Fruit fly (Drosophila melanogaster) whole organism, embryonic: Measurements from ENCODE around the gene CG5902.
A peak's percentile ranks its signal among the peaks of the same experiment; 100 is the strongest.

Experiments
- Antp ChIP-seq: fragments of 200-800 bp; sonication (Bioruptor generic); optimal IDR thresholded peaks from 3 replicates; lab custom pipeline; 2016; ENCODE audit warnings: missing biosample characterization, missing genetic modification characterization
- B-H1 ChIP-seq: fragments of 200-800 bp; sonication (Bioruptor generic); IDR thresholded peaks from 3 replicates; pipeline ENCODE4 v1.3.6; 2022; ENCODE audit warnings: missing biosample characterization, missing genetic modification characterization
- Bgb ChIP-seq: fragments of 200-800 bp; sonication (Bioruptor generic); IDR thresholded peaks from 2 replicates; pipeline ENCODE4 v1.3.6; 2022; ENCODE audit warnings: missing biosample characterization, missing genetic modification characterization; ENCODE audit not compliant: partially characterized antibody
- Bteb2 ChIP-seq: fragments of 200-800 bp; sonication (Bioruptor generic); optimal IDR thresholded peaks from 2 replicates; lab custom pipeline; 2016; ENCODE audit warnings: missing biosample characterization, missing genetic modification characterization
- C15 ChIP-seq: fragments of 200-800 bp; sonication (Bioruptor generic); IDR thresholded peaks from 3 replicates; pipeline ENCODE4 v1.3.6; 2022; ENCODE audit warnings: missing biosample characterization, missing genetic modification characterization
- CG10959 ChIP-seq: fragments of 200-800 bp; sonication (Bioruptor generic); IDR thresholded peaks from 2 replicates; pipeline ENCODE4 v1.3.6; 2022; ENCODE audit warnings: missing biosample characterization, missing genetic modification characterization
- CG11093 ChIP-seq: fragments of 200-800 bp; sonication (Bioruptor generic); IDR thresholded peaks from 3 replicates; pipeline ENCODE4 v1.3.6; 2022; ENCODE audit warnings: missing biosample characterization, missing genetic modification characterization
- CG11247 ChIP-seq: fragments of 200-800 bp; sonication (Bioruptor generic); IDR thresholded peaks from 2 replicates; pipeline ENCODE4 v1.3.6; 2022; ENCODE audit warnings: missing biosample characterization, missing genetic modification characterization
- CG11696 ChIP-seq: fragments of 200-800 bp; sonication (Bioruptor generic); IDR thresholded peaks from 2 replicates; pipeline ENCODE4 v1.3.6; 2022; ENCODE audit warnings: missing biosample characterization, missing genetic modification characterization
- CG12236 ChIP-seq: fragments of 200-800 bp; sonication (Bioruptor generic); optimal IDR thresholded peaks from 2 replicates; lab custom pipeline; 2016; ENCODE audit warnings: missing biosample characterization, missing genetic modification characterization
- CG12769 ChIP-seq: fragments of 200-800 bp; sonication (Bioruptor generic); optimal IDR thresholded peaks from 2 replicates; lab custom pipeline; 2019; ENCODE audit warnings: missing biosample characterization, mild to moderate bottlenecking, missing genetic modification characterization, moderate library complexity
- CG13775 ChIP-seq: fragments of 200-800 bp; sonication (Bioruptor generic); optimal IDR thresholded peaks from 3 replicates; lab custom pipeline; 2017; ENCODE audit warnings: missing biosample characterization, mild to moderate bottlenecking, missing genetic modification characterization
- CG1529 ChIP-seq: fragments of 200-800 bp; sonication (Bioruptor generic); optimal IDR thresholded peaks from 3 replicates; lab custom pipeline; 2018; ENCODE audit warnings: missing biosample characterization, missing genetic modification characterization
- CG15479 ChIP-seq: fragments of 200-800 bp; sonication (Bioruptor generic); optimal IDR thresholded peaks from 3 replicates; lab custom pipeline; 2019; ENCODE audit warnings: missing biosample characterization, mild to moderate bottlenecking, missing genetic modification characterization, moderate library complexity
- CG18476 ChIP-seq: fragments of 200-800 bp; sonication (Bioruptor generic); optimal IDR thresholded peaks from 2 replicates; lab custom pipeline; 2016; ENCODE audit warnings: missing biosample characterization, mild to moderate bottlenecking, missing genetic modification characterization
- CG31441 ChIP-seq: fragments of 200-800 bp; sonication (Bioruptor generic); IDR thresholded peaks from 2 replicates; pipeline ENCODE4 v1.3.6; 2022; ENCODE audit warnings: missing biosample characterization, missing genetic modification characterization
- CG3847 ChIP-seq: fragments of 200-800 bp; sonication (Bioruptor generic); IDR thresholded peaks from 2 replicates; pipeline ENCODE4 v1.3.6; 2022; ENCODE audit warnings: missing biosample characterization, missing genetic modification characterization
- CG4360 ChIP-seq: fragments of 200-800 bp; sonication (Bioruptor generic); IDR thresholded peaks from 2 replicates; pipeline ENCODE4 v1.3.6; 2022; ENCODE audit warnings: missing biosample characterization, missing genetic modification characterization
- CG4854 ChIP-seq: fragments of 200-800 bp; sonication (Bioruptor generic); optimal IDR thresholded peaks from 2 replicates; lab custom pipeline; 2016; ENCODE audit warnings: missing biosample characterization, missing genetic modification characterization, inconsistent platforms
- CG7357 ChIP-seq: fragments of 200-800 bp; sonication (Bioruptor generic); IDR thresholded peaks from 3 replicates; pipeline ENCODE4 v1.3.6; 2022; ENCODE audit warnings: missing biosample characterization, missing genetic modification characterization
- CG7556 ChIP-seq: fragments of 200-800 bp; sonication (Bioruptor generic); optimal IDR thresholded peaks from 2 replicates; lab custom pipeline; 2017; ENCODE audit warnings: missing biosample characterization, mild to moderate bottlenecking, missing genetic modification characterization
- CG7928 ChIP-seq: fragments of 200-800 bp; sonication (Bioruptor generic); optimal IDR thresholded peaks from 2 replicates; lab custom pipeline; 2017; ENCODE audit warnings: missing biosample characterization, mild to moderate bottlenecking, missing genetic modification characterization
- D19B ChIP-seq: fragments of 200-800 bp; sonication (Bioruptor generic); optimal IDR thresholded peaks from 2 replicates; lab custom pipeline; 2017; ENCODE audit warnings: missing biosample characterization, mild to moderate bottlenecking, missing genetic modification characterization
- Eip74EF ChIP-seq, 2 experiments: fragments of 200-800 bp in 1 of 2; fragments of >200 bp in 1 of 2; sonication (Bioruptor generic) in 1 of 2; optimal IDR thresholded peaks; 2 replicates each; lab custom pipeline; 2017 to 2019; ENCODE audit warnings: missing biosample characterization in 2 of 2, missing genetic modification characterization in 2 of 2, mild to moderate bottlenecking in 1 of 2, moderate library complexity in 1 of 2
- Elba2 ChIP-seq: fragments of 200-800 bp; sonication (Bioruptor generic); optimal IDR thresholded peaks from 3 replicates; lab custom pipeline; 2016; ENCODE audit warnings: missing biosample characterization, missing genetic modification characterization
- Lpt ChIP-seq: fragments of >200 bp; optimal IDR thresholded peaks from 2 replicates; lab custom pipeline; 2018; ENCODE audit warnings: missing biosample characterization, missing genetic modification characterization
- MBD-R2 ChIP-seq: fragments of 200-800 bp; sonication (Bioruptor generic); IDR thresholded peaks from 2 replicates; pipeline ENCODE4 v1.3.6; 2022; ENCODE audit warnings: missing biosample characterization, missing genetic modification characterization
- btn ChIP-seq: fragments of 200-800 bp; sonication (Bioruptor generic); optimal IDR thresholded peaks from 2 replicates; lab custom pipeline; 2016; ENCODE audit warnings: missing biosample characterization, missing genetic modification characterization
- cato ChIP-seq: fragments of 200-800 bp; sonication (Bioruptor generic); optimal IDR thresholded peaks from 2 replicates; lab custom pipeline; 2016; ENCODE audit warnings: missing biosample characterization, missing genetic modification characterization, borderline replicate concordance
- cg ChIP-seq: fragments of 200-800 bp; sonication (Bioruptor generic); optimal IDR thresholded peaks from 3 replicates; lab custom pipeline; 2019; ENCODE audit warnings: missing biosample characterization, mild to moderate bottlenecking, missing genetic modification characterization, moderate library complexity
- chinmo ChIP-seq: fragments of 200-800 bp; sonication (Bioruptor generic); IDR thresholded peaks from 4 replicates; pipeline ENCODE4 v1.3.6; 2022; ENCODE audit warnings: missing biosample characterization, missing genetic modification characterization; ENCODE audit not compliant: partially characterized antibody
- corto ChIP-seq: fragments of 200-800 bp; sonication (Bioruptor generic); optimal IDR thresholded peaks from 2 replicates; lab custom pipeline; 2016; ENCODE audit warnings: missing biosample characterization, mild to moderate bottlenecking, missing genetic modification characterization, moderate library complexity
- crp ChIP-seq, 2 experiments: fragments of 200-800 bp; sonication (Bioruptor generic); optimal IDR thresholded peaks; 2 replicates in 1 of 2; 3 replicates in 1 of 2; lab custom pipeline; 2017; ENCODE audit warnings: missing biosample characterization in 2 of 2, missing genetic modification characterization in 2 of 2, mild to moderate bottlenecking in 1 of 2, moderate library complexity in 1 of 2
- dysf ChIP-seq: fragments of 200-800 bp; sonication (Bioruptor generic); IDR thresholded peaks from 3 replicates; pipeline ENCODE4 v1.3.6; 2022; ENCODE audit warnings: missing biosample characterization, missing genetic modification characterization
- eyg ChIP-seq: fragments of 200-800 bp; sonication (Bioruptor generic); optimal IDR thresholded peaks from 3 replicates; lab custom pipeline; 2016; ENCODE audit warnings: missing biosample characterization, missing genetic modification characterization
- ftz-f1 ChIP-seq: fragments of 200-800 bp; sonication (Bioruptor generic); optimal IDR thresholded peaks from 2 replicates; lab custom pipeline; 2016; ENCODE audit warnings: missing biosample characterization, missing genetic modification characterization
- maf-S ChIP-seq: fragments of 200-800 bp; sonication (Bioruptor generic); optimal IDR thresholded peaks from 2 replicates; lab custom pipeline; 2016; ENCODE audit warnings: missing biosample characterization, missing genetic modification characterization
- nerfin-2 ChIP-seq: fragments of 200-800 bp; sonication (Bioruptor generic); IDR thresholded peaks from 2 replicates; pipeline ENCODE4 v1.3.6; 2022; ENCODE audit warnings: missing biosample characterization, missing genetic modification characterization; ENCODE audit not compliant: partially characterized antibody
- otp ChIP-seq: fragments of 200-800 bp; sonication (Bioruptor generic); IDR thresholded peaks from 3 replicates; pipeline ENCODE4, ENCODE4 v1.3.6; 2022; ENCODE audit warnings: missing biosample characterization, missing genetic modification characterization
- pfk ChIP-seq: fragments of 200-800 bp; sonication (Bioruptor generic); optimal IDR thresholded peaks from 2 replicates; lab custom pipeline; 2018; ENCODE audit warnings: missing biosample characterization, mild to moderate bottlenecking, missing genetic modification characterization, moderate library complexity
- row ChIP-seq: fragments of 200-800 bp; sonication (Bioruptor generic); IDR thresholded peaks from 3 replicates; pipeline ENCODE4 v1.3.6; 2022; ENCODE audit warnings: missing biosample characterization, missing genetic modification characterization
- sd ChIP-seq: fragments of 200-800 bp; sonication (Bioruptor generic); optimal IDR thresholded peaks from 3 replicates; lab custom pipeline; 2018; ENCODE audit warnings: missing biosample characterization, mild to moderate bottlenecking, missing genetic modification characterization, moderate library complexity
- seq ChIP-seq: fragments of 200-800 bp; sonication (Bioruptor generic); IDR thresholded peaks from 2 replicates; pipeline ENCODE4 v1.3.6; 2022; ENCODE audit warnings: missing biosample characterization, missing genetic modification characterization
- sim ChIP-seq: fragments of 200-800 bp; sonication (Bioruptor generic); IDR thresholded peaks from 2 replicates; pipeline ENCODE4 v1.3.6; 2022; ENCODE audit warnings: missing biosample characterization, missing genetic modification characterization
- slou ChIP-seq: fragments of 200-800 bp; sonication (Bioruptor generic); optimal IDR thresholded peaks from 3 replicates; lab custom pipeline; 2016; ENCODE audit warnings: missing biosample characterization, missing genetic modification characterization
- sob ChIP-seq: fragments of 200-800 bp; sonication (Bioruptor generic); IDR thresholded peaks from 2 replicates; pipeline ENCODE4 v1.3.6; 2022; ENCODE audit warnings: missing biosample characterization, missing genetic modification characterization
- stc ChIP-seq: fragments of 200-800 bp; sonication (Bioruptor generic); IDR thresholded peaks from 2 replicates; pipeline ENCODE4 v1.3.6; 2022; ENCODE audit warnings: missing biosample characterization, missing genetic modification characterization
- tll ChIP-seq, 2 experiments: fragments of 200-800 bp in 1 of 2; fragments of >200 bp in 1 of 2; sonication (Bioruptor generic) in 1 of 2; optimal IDR thresholded peaks; 2 replicates each; lab custom pipeline; 2017 to 2019; ENCODE audit warnings: missing biosample characterization in 2 of 2, missing genetic modification characterization in 2 of 2, mild to moderate bottlenecking in 1 of 2, moderate library complexity in 1 of 2
- vfl ChIP-seq: fragments of 200-800 bp; sonication (Bioruptor generic); optimal IDR thresholded peaks from 2 replicates; lab custom pipeline; 2016; ENCODE audit warnings: missing biosample characterization, missing genetic modification characterization
- zfh1 ChIP-seq: fragments of 200-800 bp; sonication (Bioruptor generic); IDR thresholded peaks from 3 replicates; pipeline ENCODE4 v1.3.6; 2022; ENCODE audit warnings: missing biosample characterization, missing genetic modification characterization

Gene CG5902

DNA sequence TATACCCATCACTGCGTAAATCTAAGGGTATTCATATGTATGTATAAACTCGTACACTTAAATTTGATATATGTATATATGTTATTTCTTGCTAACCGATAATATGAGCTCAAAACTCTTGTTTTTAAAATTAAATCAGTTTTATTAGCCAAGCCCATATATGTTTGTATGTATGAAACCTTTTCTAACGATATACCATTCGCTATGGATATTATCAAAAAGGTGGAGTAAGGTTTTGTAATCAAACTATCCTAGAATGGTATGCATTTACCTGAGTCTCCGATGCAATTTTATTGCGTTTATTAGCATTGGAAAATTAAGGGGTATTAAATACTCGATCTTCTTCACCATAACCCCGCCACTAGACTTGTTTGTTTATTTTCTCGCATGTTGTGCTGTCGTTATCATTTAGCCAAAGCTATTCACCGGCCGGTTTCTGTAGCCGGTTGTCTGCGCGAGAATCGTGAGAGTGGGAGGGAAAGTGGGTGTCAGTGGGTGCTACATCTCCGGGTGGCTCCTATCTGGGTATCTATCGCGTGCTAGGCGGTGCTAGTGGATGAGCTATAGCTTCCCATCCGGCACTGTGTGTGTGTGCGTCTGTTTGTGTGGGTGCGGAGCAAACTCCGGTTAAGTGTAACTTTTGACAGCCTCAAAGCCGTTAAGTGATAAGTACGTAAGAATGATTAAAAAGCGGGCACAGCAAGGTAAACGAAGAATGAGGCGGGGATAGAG, 21.5 kb downstream of the CG5902 start (continued):
- TF ChIP-seq CG7928 (GFP tag; lab: Kevin White, UChicago) (no peak), CG15479 (GFP tag; lab: Kevin White, UChicago) (no peak), zfh1 (GFP tag; lab: Robert Waterston, UW) (no peak), vfl (GFP tag; lab: Kevin White, UChicago) (no peak), row (GFP tag; lab: Robert Waterston, UW) (peak; percentile 61), eyg (GFP tag; lab: Kevin White, UChicago) (no peak), D19B (GFP tag; lab: Kevin White, UChicago) (peak; percentile 94), cato (GFP tag; lab: Kevin White, UChicago) (no peak), cg (GFP tag; lab: Kevin White, UChicago) (peak; percentile 39), CG7357 (no peak), slou (GFP tag; lab: Kevin White, UChicago) (no peak), CG11093 (GFP tag; lab: Robert Waterston, UW) (no peak), CG13775 (GFP tag; lab: Kevin White, UChicago) (peak; percentile 21), ftz-f1 (GFP tag; lab: Kevin White, UChicago) (no peak), seq (GFP tag; lab: Robert Waterston, UW) (no peak), tll (GFP tag; optimal IDR thresholded peaks at IDR 0.05; lab: Kevin White, UChicago) (no peak), CG31441 (0 out of 2 replicates have a peak, but pooled peaks have one; percentile 27), Eip74EF (GFP tag; optimal IDR thresholded peaks at IDR 0.05; lab: Kevin White, UChicago) (no peak), CG12236 (GFP tag; lab: Kevin White, UChicago) (no peak), CG11247 (no peak), otp (GFP tag; lab: Robert Waterston, UW) (no peak), CG3847 (GFP tag; lab: Robert Waterston, UW) (no peak), CG4854 (GFP tag; lab: Kevin White, UChicago) (no peak), C15 (GFP tag; lab: Robert Waterston, UW) (no peak), nerfin-2 (GFP tag; lab: Robert Waterston, UW) (0 out of 2 replicates have a peak, but pooled peaks have one; percentile 11), sd (no peak), B-H1 (GFP tag; lab: Robert Waterston, UW) (no peak), CG10959 (no peak), CG4360 (GFP tag; lab: Robert Waterston, UW) (no peak), btn (GFP tag; lab: Kevin White, UChicago) (no peak), maf-S (GFP tag; lab: Kevin White, UChicago) (no peak), CG7556 (GFP tag; lab: Kevin White, UChicago) (peak; percentile 55), CG1529 (GFP tag; lab: Kevin White, UChicago) (no peak), Lpt (GFP tag; lab: Kevin White, UChicago) (no peak), sim (GFP tag; lab: Robert Waterston, UW) (no peak), Elba2 (GFP tag; lab: Kevin White, UChicago) (no peak), stc (GFP tag; lab: Robert Waterston, UW) (no peak), Bteb2 (no peak), Antp (GFP tag; lab: Kevin White, UChicago) (no peak), Bgb (GFP tag; lab: Robert Waterston, UW) (no peak), corto (no peak), sob (GFP tag; lab: Robert Waterston, UW) (peak; percentile 20; the same call in 1 of the 2 replicates), chinmo (GFP tag; lab: Robert Waterston, UW) (0 out of 4 replicates have a peak, but pooled peaks have one; percentile 51), CG18476 (GFP tag; lab: Kevin White, UChicago) (no peak), crp (GFP tag; optimal IDR thresholded peaks at IDR 0.05; lab: Kevin White, UChicago) (no peak), MBD-R2 (GFP tag; lab: Robert Waterston, UW) (peak; percentile 15; the same call in 1 of the 2 replicates), CG12769 (tag; lab: Kevin White, UChicago) (peak; percentile 67), pfk (GFP tag; lab: Kevin White, UChicago) (no peak), CG11696 (GFP tag; lab: Robert Waterston, UW) (no peak), dysf (no peak)
